Fruit fly (Drosophila melanogaster): ENCODE data around the gene Parg.
A peak's percentile ranks its signal among the peaks of the same experiment; 100 is the strongest.

Parg gene

dm6 chrX:3682483-3682813, 11.1 kb upstream of the Parg start:
- TF ChIP-seq dl (GFP tag; optimal IDR thresholded peaks at IDR 0.05; ENCODE audit: insufficient read depth in 1 of 2, partially characterized antibody in 2 of 2) (peak in 1 of 2 experiments; percentile 28), CG9705 (GFP tag; optimal IDR thresholded peaks at IDR 0.05) (no peak)

dm6 chrX:3681729-3682482, 10.6 kb upstream of the Parg start:
- peak; percentile 81 for TF ChIP-seq Sp1 (GFP tag; optimal IDR thresholded peaks at IDR 0.05)
- TF ChIP-seq ey (GFP tag; optimal IDR thresholded peaks at IDR 0.05), result peak; percentile 74
- peak; percentile 78 for TF ChIP-seq HLH106 (tag; optimal IDR thresholded peaks at IDR 0.05)
- TF ChIP-seq h (GFP tag; optimal IDR thresholded peaks at IDR 0.05), result peak; percentile 76
- peak; percentile 39 for TF ChIP-seq CG32264 (GFP tag; optimal IDR thresholded peaks at IDR 0.05)
- TF ChIP-seq CG9705 (GFP tag; optimal IDR thresholded peaks at IDR 0.05), result peak; percentile 44
- no peak for TF ChIP-seq Rel (GFP tag; optimal IDR thresholded peaks at IDR 0.05)
- TF ChIP-seq Rel (tag; optimal IDR thresholded peaks at IDR 0.05), result peak; percentile 11
- TF ChIP-seq OdsH (GFP tag; optimal IDR thresholded peaks at IDR 0.05), result peak; percentile 67
- peak in 1 of 2 experiments; percentile 82 for TF ChIP-seq foxo (GFP tag; optimal IDR thresholded peaks at IDR 0.05)
- TF ChIP-seq dl (GFP tag; optimal IDR thresholded peaks at IDR 0.05; ENCODE audit: insufficient read depth in 1 of 2, partially characterized antibody in 2 of 2), result peak in 1 of 2 experiments; percentile 15
- peak; percentile 13 for TF ChIP-seq sage (GFP tag; optimal IDR thresholded peaks at IDR 0.05)
- no peak for TF ChIP-seq usp (GFP tag; optimal IDR thresholded peaks at IDR 0.05)
- TF ChIP-seq brk (GFP tag; optimal IDR thresholded peaks at IDR 0.05), result peak; percentile 57
- peak; percentile 88 for TF ChIP-seq fru (GFP tag; optimal IDR thresholded peaks at IDR 0.05)
- peak; percentile 78 for TF ChIP-seq br (GFP tag; optimal IDR thresholded peaks at IDR 0.05)
- TF ChIP-seq GATAd (GFP tag; optimal IDR thresholded peaks at IDR 0.05), result no peak
- no peak for TF ChIP-seq CrebA (GFP tag; optimal IDR thresholded peaks at IDR 0.05; ENCODE audit: borderline replicate concordance)
- TF ChIP-seq woc (GFP tag; optimal IDR thresholded peaks at IDR 0.05), result peak; percentile 76
- TF ChIP-seq tai (GFP tag; optimal IDR thresholded peaks at IDR 0.05), result peak; percentile 4
- TF ChIP-seq dmrt93B (GFP tag; optimal IDR thresholded peaks at IDR 0.05), result peak; percentile 54
- no peak for TF ChIP-seq lola (GFP tag; optimal IDR thresholded peaks at IDR 0.05)
- peak; percentile 78 for TF ChIP-seq rgr (GFP tag; optimal IDR thresholded peaks at IDR 0.05)
- no peak for TF ChIP-seq N (GFP tag; optimal IDR thresholded peaks at IDR 0.05)
- peak; percentile 64 for TF ChIP-seq Hnf4 (GFP tag; optimal IDR thresholded peaks at IDR 0.05)
- peak; percentile 88 for TF ChIP-seq psq (GFP tag; optimal IDR thresholded peaks at IDR 0.05)

DNA sequence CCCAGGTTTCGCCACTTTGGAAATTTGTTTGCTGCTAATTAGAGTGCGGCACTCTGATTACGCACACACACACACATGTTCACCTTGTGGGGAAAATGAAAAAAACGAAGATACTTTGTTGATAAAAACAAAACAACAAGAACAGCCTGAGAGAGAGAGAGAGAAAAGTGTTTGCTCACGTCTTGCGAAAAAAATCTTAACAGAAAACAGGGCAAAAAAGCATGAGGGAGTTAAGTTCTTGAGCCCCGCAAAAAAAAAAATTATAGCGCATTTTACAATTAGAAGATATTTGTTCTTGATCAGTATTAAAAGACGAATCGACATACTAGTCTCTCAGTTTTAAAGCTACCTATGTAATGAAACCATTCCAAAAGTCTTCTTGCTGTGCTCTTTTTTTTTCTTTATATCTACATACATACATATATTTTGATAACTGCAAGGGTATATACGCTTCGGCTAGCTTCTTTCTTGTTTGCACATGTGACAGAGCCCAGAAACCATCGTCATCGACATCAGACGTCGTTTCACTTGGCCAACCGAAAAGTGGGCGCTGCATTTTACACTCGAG, 9.5 kb upstream of the Parg start:
- no peak for TF ChIP-seq N (GFP tag; optimal IDR thresholded peaks at IDR 0.05)
- TF ChIP-seq tai (GFP tag; optimal IDR thresholded peaks at IDR 0.05), result no peak
- no peak for TF ChIP-seq GATAd (GFP tag; optimal IDR thresholded peaks at IDR 0.05)
- peak; percentile 64 for TF ChIP-seq h (GFP tag; optimal IDR thresholded peaks at IDR 0.05)
- TF ChIP-seq Dif (GFP tag; optimal IDR thresholded peaks at IDR 0.05; ENCODE audit: partially characterized antibody), result no peak
- peak; percentile 13 for TF ChIP-seq psq (GFP tag; optimal IDR thresholded peaks at IDR 0.05)
- no peak for TF ChIP-seq Jra (GFP tag; optimal IDR thresholded peaks at IDR 0.05)
- TF ChIP-seq usp (GFP tag; optimal IDR thresholded peaks at IDR 0.05), result no peak
- peak in 1 of 2 experiments; percentile 60 for TF ChIP-seq foxo (GFP tag; optimal IDR thresholded peaks at IDR 0.05)
- peak; percentile 60 for TF ChIP-seq woc (GFP tag; optimal IDR thresholded peaks at IDR 0.05)
- TF ChIP-seq sage (GFP tag; optimal IDR thresholded peaks at IDR 0.05), result peak; percentile 11
- peak; percentile 52 for TF ChIP-seq CrebA (GFP tag; optimal IDR thresholded peaks at IDR 0.05; ENCODE audit: borderline replicate concordance)
- peak; percentile 73 for TF ChIP-seq fru (GFP tag; optimal IDR thresholded peaks at IDR 0.05)
- TF ChIP-seq Vsx2 (GFP tag; optimal IDR thresholded peaks at IDR 0.05; ENCODE audit: partially characterized antibody), result peak; percentile 83
- TF ChIP-seq Myc (optimal IDR thresholded peaks at IDR 0.05), result no peak
- no peak for TF ChIP-seq pan (optimal IDR thresholded peaks at IDR 0.05)
- no peak for TF ChIP-seq CG9705 (GFP tag; optimal IDR thresholded peaks at IDR 0.05)
- peak; percentile 67 for TF ChIP-seq Sp1 (GFP tag; optimal IDR thresholded peaks at IDR 0.05)
- peak; percentile 9 for TF ChIP-seq Hnf4 (GFP tag; optimal IDR thresholded peaks at IDR 0.05)
- TF ChIP-seq brk (GFP tag; optimal IDR thresholded peaks at IDR 0.05), result no peak
- peak; percentile 28 for TF ChIP-seq dmrt93B (GFP tag; optimal IDR thresholded peaks at IDR 0.05)
- no peak for TF ChIP-seq lola (GFP tag; optimal IDR thresholded peaks at IDR 0.05)
- TF ChIP-seq HLH106 (tag; optimal IDR thresholded peaks at IDR 0.05), result peak; percentile 42
- peak; percentile 52 for TF ChIP-seq OdsH (GFP tag; optimal IDR thresholded peaks at IDR 0.05)
- TF ChIP-seq rgr (GFP tag; optimal IDR thresholded peaks at IDR 0.05), result peak; percentile 69
- TF ChIP-seq ey (GFP tag; optimal IDR thresholded peaks at IDR 0.05), result peak; percentile 61
- TF ChIP-seq Mio (GFP tag; optimal IDR thresholded peaks at IDR 0.05), result no peak
- no peak for TF ChIP-seq Rel (GFP tag; optimal IDR thresholded peaks at IDR 0.05)
- no peak for TF ChIP-seq Rel (tag; optimal IDR thresholded peaks at IDR 0.05)
- TF ChIP-seq CG32264 (GFP tag; optimal IDR thresholded peaks at IDR 0.05), result no peak
- TF ChIP-seq Dfd (GFP tag; optimal IDR thresholded peaks at IDR 0.05), result no peak
- TF ChIP-seq br (GFP tag; optimal IDR thresholded peaks at IDR 0.05), result peak; percentile 67
